Fruit fly (Drosophila melanogaster): ENCODE measurements around the gene elav.

Gene elav

dm6 chrX:499589-500041 is 23.4 kb downstream of the elav start (continued):
- peak; percentile 97 for TF ChIP-seq CG4707 (GFP tag; optimal IDR thresholded peaks at IDR 0.05)
- TF ChIP-seq CG14860 (GFP tag; IDR thresholded peaks at IDR 0.05; ENCODE audit: partially characterized antibody), result no peak
- peak; percentile 54; the same call in 1 of the 2 replicates for TF ChIP-seq CG17328 (GFP tag; IDR thresholded peaks at IDR 0.05)
- TF ChIP-seq C15 (GFP tag; IDR thresholded peaks at IDR 0.05), result no peak
- TF ChIP-seq row (GFP tag; IDR thresholded peaks at IDR 0.05), result peak; percentile 96
- peak; percentile 72 for TF ChIP-seq ind (GFP tag; optimal IDR thresholded peaks at IDR 0.05)
- TF ChIP-seq CG34376 (GFP tag; optimal IDR thresholded peaks at IDR 0.05), result peak; percentile 90
- TF ChIP-seq ci (GFP tag; IDR thresholded peaks at IDR 0.05), result 0 out of 3 replicates have a peak, but pooled peaks have one; percentile 29
- TF ChIP-seq CG12744 (GFP tag; optimal IDR thresholded peaks at IDR 0.05), result peak; percentile 68
- peak; percentile 46; the same call in 1 of the 2 replicates for TF ChIP-seq wor (GFP tag; IDR thresholded peaks at IDR 0.05)
- TF ChIP-seq CG10959 (GFP tag; IDR thresholded peaks at IDR 0.05), result 0 out of 2 replicates have a peak, but pooled peaks have one; percentile 9
- TF ChIP-seq nom (GFP tag; optimal IDR thresholded peaks at IDR 0.05), result peak; percentile 13
- TF ChIP-seq CG32532 (GFP tag; IDR thresholded peaks at IDR 0.05), result peak; percentile 73
- peak; percentile 36; the same call in 1 of the 2 replicates for TF ChIP-seq NFAT (GFP tag; IDR thresholded peaks at IDR 0.05)
- peak; percentile 33; the same call in 1 of the 2 replicates for TF ChIP-seq Ravus (GFP tag; IDR thresholded peaks at IDR 0.05)
- peak; percentile 67 for TF ChIP-seq CG18764 (GFP tag; optimal IDR thresholded peaks at IDR 0.05)
- TF ChIP-seq Pdp1 (GFP tag; optimal IDR thresholded peaks at IDR 0.05), result peak; percentile 76 to 79
- no peak for TF ChIP-seq CkIIα-i1 (GFP tag; IDR thresholded peaks at IDR 0.05)
- peak; percentile 77 for TF ChIP-seq CG11723 (GFP tag; optimal IDR thresholded peaks at IDR 0.05)
- peak; percentile 82 for TF ChIP-seq CG15011 (GFP tag; optimal IDR thresholded peaks at IDR 0.05)
- TF ChIP-seq HmgZ (tag; optimal IDR thresholded peaks at IDR 0.05), result peak; percentile 92
- TF ChIP-seq CG15073 (GFP tag; optimal IDR thresholded peaks at IDR 0.05), result no peak
- TF ChIP-seq E2f1 (GFP tag; IDR thresholded peaks at IDR 0.05), result peak; percentile 74
- TF ChIP-seq ssp (GFP tag; IDR thresholded peaks at IDR 0.05), result no peak; the same call in 1 of the 2 replicates
- peak; percentile 72 for TF ChIP-seq Ptx1 (GFP tag; IDR thresholded peaks at IDR 0.05)
- no peak for TF ChIP-seq gcm2 (GFP tag; optimal IDR thresholded peaks at IDR 0.05)
- TF ChIP-seq NC2α (GFP tag; optimal IDR thresholded peaks at IDR 0.05), result peak; percentile 68
- TF ChIP-seq B-H1 (GFP tag; IDR thresholded peaks at IDR 0.05), result peak; percentile 48; the same call in 2 of the 3 replicates
- peak; percentile 66 for TF ChIP-seq CG10654 (GFP tag; optimal IDR thresholded peaks at IDR 0.05)
- 0 out of 3 replicates have a peak, but pooled peaks have one; percentile 54 for TF ChIP-seq CG2889 (GFP tag; IDR thresholded peaks at IDR 0.05)
- peak; percentile 35; the same call in 1 of the 2 replicates for TF ChIP-seq ttk (GFP tag; IDR thresholded peaks at IDR 0.05)
- TF ChIP-seq Trl (optimal IDR thresholded peaks at IDR 0.05), result peak in 1 of 2 experiments; percentile 77
- TF ChIP-seq Trl (GFP tag; optimal IDR thresholded peaks at IDR 0.05), result peak; percentile 72

- no peak for TF ChIP-seq CG6791 (GFP tag; IDR thresholded peaks at IDR 0.05; ENCODE audit: partially characterized antibody)
- peak; percentile 36 for TF ChIP-seq gcm (GFP tag; optimal IDR thresholded peaks at IDR 0.05)
- TF ChIP-seq Lhr (GFP tag; optimal IDR thresholded peaks at IDR 0.05), result no peak
- 0 out of 4 replicates have a peak, but pooled peaks have one; percentile 10 for TF ChIP-seq chinmo (GFP tag; IDR thresholded peaks at IDR 0.05; ENCODE audit: partially characterized antibody)
- TF ChIP-seq Max (GFP tag; optimal IDR thresholded peaks at IDR 0.05), result no peak
- TF ChIP-seq az2 (GFP tag; optimal IDR thresholded peaks at IDR 0.05), result no peak
- TF ChIP-seq sd (tag; optimal IDR thresholded peaks at IDR 0.05), result peak; percentile 47
- TF ChIP-seq CG12769 (tag; optimal IDR thresholded peaks at IDR 0.05), result peak; percentile 71
- peak; percentile 21 for TF ChIP-seq grn (GFP tag; optimal IDR thresholded peaks at IDR 0.05)
- TF ChIP-seq onecut (GFP tag; IDR thresholded peaks at IDR 0.05), result peak; percentile 95
- no peak for TF ChIP-seq chn (GFP tag; optimal IDR thresholded peaks at IDR 0.05)
- no peak for TF ChIP-seq gt (GFP tag; IDR thresholded peaks at IDR 0.05)
- TF ChIP-seq CG31365 (tag; optimal IDR thresholded peaks at IDR 0.05), result no peak
- TF ChIP-seq CG7839 (tag; optimal IDR thresholded peaks at IDR 0.05), result no peak
- no peak for TF ChIP-seq CG16779 (GFP tag; IDR thresholded peaks at IDR 0.05)
- no peak for TF ChIP-seq CG3847 (GFP tag; IDR thresholded peaks at IDR 0.05)
- TF ChIP-seq fd96Cb (tag; optimal IDR thresholded peaks at IDR 0.05), result no peak
- TF ChIP-seq Med (GFP tag), result peak; percentile 26
- no peak for TF ChIP-seq CG8944 (GFP tag; optimal IDR thresholded peaks at IDR 0.05)
Observed at dm6 chrX:498924-499588, 24.0 kb downstream of the elav start.

All from whole organism, embryonic.